Worm (Caenorhabditis elegans) whole organism, L4 larva: Measurements from ENCODE around the gene scb-1.

Source experiments
- skn-1 ChIP-seq: fragments of 150-350 bp; optimal IDR thresholded peaks from 2 replicates; lab custom pipeline; 2014; ENCODE audit warnings: missing biosample characterization, missing genetic modification characterization

The scb-1 gene

DNA sequence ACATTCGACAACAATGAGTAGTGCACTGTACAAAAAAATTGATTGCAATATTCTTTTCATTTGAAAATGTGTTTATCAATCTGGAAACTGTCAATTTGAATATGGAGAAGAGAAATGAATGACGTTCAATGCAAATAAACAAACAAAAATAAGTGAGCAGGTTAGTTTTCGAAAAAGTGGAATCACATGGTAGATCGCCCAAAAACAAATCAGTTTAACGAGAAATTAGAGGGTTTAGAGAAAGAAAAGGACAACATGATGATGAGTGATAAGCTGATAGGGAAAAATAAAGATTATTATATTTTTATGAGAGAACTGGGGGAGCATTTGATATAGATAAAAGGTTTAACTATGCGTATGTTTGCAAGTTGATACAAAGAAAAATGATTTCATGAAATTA is 50.2 kb downstream of the scb-1 start, which contains the start of gene T04C12.8 (continued):
- no peak for TF ChIP-seq skn-1
